Fruit fly (Drosophila melanogaster): ENCODE measurements around the gene Srx.

dm6 chrX:17845820-17846379 is 10.9 kb upstream of the Srx start:
- TF ChIP-seq CG8478 (optimal IDR thresholded peaks at IDR 0.05) (no peak), CTCF (optimal IDR thresholded peaks at IDR 0.05) (no peak)
